Worm (Caenorhabditis elegans): ENCODE measurements around the gene ech-4.

ech-4 gene

ce11 chrII:10787240-10787639 is 33.6 kb upstream of the ech-4 start, which contains the start of gene tag-209:
TSS of gene tag-209 (plus strand) at chrII:10787312.
- no peak for TF ChIP-seq ceh-22 (tag; optimal IDR thresholded peaks at IDR 0.05)
- no peak for TF ChIP-seq hlh-13 (GFP tag; optimal IDR thresholded peaks at IDR 0.05)
- TF ChIP-seq gmeb-2 (tag; optimal IDR thresholded peaks at IDR 0.05): no peak
- no peak for TF ChIP-seq dve-1 (tag; optimal IDR thresholded peaks at IDR 0.05)
- no peak for TF ChIP-seq rnt-1 (tag; optimal IDR thresholded peaks at IDR 0.05)
- no peak for TF ChIP-seq ceh-2 (tag; optimal IDR thresholded peaks at IDR 0.05)
- TF ChIP-seq nhr-232 (tag; optimal IDR thresholded peaks at IDR 0.05): no peak
- TF ChIP-seq K02D7.2 (tag; optimal IDR thresholded peaks at IDR 0.05): no peak
- TF ChIP-seq ceh-31 (tag; optimal IDR thresholded peaks at IDR 0.05): no peak
- no peak for TF ChIP-seq npax-4 (tag; optimal IDR thresholded peaks at IDR 0.05)
- TF ChIP-seq elt-2 (tag; optimal IDR thresholded peaks at IDR 0.05): no peak
- no peak for TF ChIP-seq ets-4 (tag; optimal IDR thresholded peaks at IDR 0.05)
- TF ChIP-seq unc-42 (tag; optimal IDR thresholded peaks at IDR 0.05): no peak
- TF ChIP-seq ama-1 (optimal IDR thresholded peaks at IDR 0.05): no peak
- TF ChIP-seq ceh-18 (tag; optimal IDR thresholded peaks at IDR 0.05): no peak
- no peak for TF ChIP-seq unc-86 (tag; optimal IDR thresholded peaks at IDR 0.05)
- TF ChIP-seq lin-11 (tag; optimal IDR thresholded peaks at IDR 0.05): no peak
- no peak for TF ChIP-seq pros-1 (tag; optimal IDR thresholded peaks at IDR 0.05)
- TF ChIP-seq tbx-7 (tag; optimal IDR thresholded peaks at IDR 0.05): no peak
- TF ChIP-seq F13H6.1 (tag; optimal IDR thresholded peaks at IDR 0.05): no peak

DNA sequence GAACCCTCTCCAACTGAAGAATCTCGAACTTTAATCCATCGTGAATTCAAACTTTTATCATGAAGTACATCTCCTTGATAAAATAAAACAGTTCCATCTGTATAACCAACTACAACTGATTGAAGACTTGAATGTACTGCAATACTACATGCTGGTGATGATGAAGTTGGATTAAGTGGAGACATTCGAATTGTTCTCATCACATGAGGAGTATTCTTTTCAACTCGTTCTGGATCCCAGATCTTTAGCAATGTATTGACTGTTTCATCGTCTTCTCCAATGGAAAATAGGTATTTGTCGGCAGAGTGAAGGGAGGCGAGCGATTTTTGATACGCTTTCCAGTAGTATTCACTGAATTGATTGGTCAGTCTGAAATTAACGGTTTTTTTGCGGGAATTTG is 28.2 kb upstream of the ech-4 start:
- TF ChIP-seq pax-1 (tag; optimal IDR thresholded peaks at IDR 0.05) (no peak), hlh-15 (tag; optimal IDR thresholded peaks at IDR 0.05) (no peak), mec-3 (tag; optimal IDR thresholded peaks at IDR 0.05; ENCODE audit: borderline replicate concordance) (no peak), ztf-16 (tag; optimal IDR thresholded peaks at IDR 0.05) (no peak), nfya-1 (tag; optimal IDR thresholded peaks at IDR 0.05) (no peak), T23F11.4 (GFP tag; optimal IDR thresholded peaks at IDR 0.05) (no peak), ceh-24 (tag; optimal IDR thresholded peaks at IDR 0.05) (no peak), pqm-1 (tag; optimal IDR thresholded peaks at IDR 0.05) (no peak), pha-4 (tag; optimal IDR thresholded peaks at IDR 0.05) (no peak), fkh-6 (tag; optimal IDR thresholded peaks at IDR 0.05) (no peak), unc-3 (GFP tag; conservative IDR thresholded peaks at IDR 0.05) (no peak), unc-3 (tag; optimal IDR thresholded peaks at IDR 0.05) (no peak), pag-3 (tag; optimal IDR thresholded peaks at IDR 0.05; ENCODE audit: borderline replicate concordance) (no peak), ceh-30 (tag; optimal IDR thresholded peaks at IDR 0.05) (no peak), ceh-14 (tag; optimal IDR thresholded peaks at IDR 0.05) (no peak)

- TF ChIP-seq unc-42 (tag; optimal IDR thresholded peaks at IDR 0.05) (no peak), pag-3 (tag; optimal IDR thresholded peaks at IDR 0.05; ENCODE audit: borderline replicate concordance) (no peak), fkh-6 (tag; optimal IDR thresholded peaks at IDR 0.05) (no peak), ceh-18 (tag; optimal IDR thresholded peaks at IDR 0.05) (no peak), tbx-2 (tag; optimal IDR thresholded peaks at IDR 0.05) (no peak), pha-2 (tag; optimal IDR thresholded peaks at IDR 0.05) (no peak)
These were observed 27.4 kb upstream of the ech-4 start, which contains the start of gene vps-11 for ce11 chrII:10793393-10793792. TSS of gene vps-11 (minus strand) at chrII:10793493.

ce11 chrII:10796194-10796593 is 24.6 kb upstream of the ech-4 start, which contains the start of gene set-14:
TSS of gene set-14 (minus strand) at chrII:10796294.
- TF ChIP-seq hlh-30 (tag; optimal IDR thresholded peaks at IDR 0.05; ENCODE audit: insufficient read depth) (no peak), elt-4 (tag; optimal IDR thresholded peaks at IDR 0.05) (no peak), mec-3 (tag; optimal IDR thresholded peaks at IDR 0.05; ENCODE audit: borderline replicate concordance) (no peak)

All from whole organism, late embryonic.